Worm (Caenorhabditis elegans) whole organism, L4 larva: ENCODE measurements around the gene Y110A2AL.3.

Experiments
- ctbp-1 ChIP-seq: fragments of 200-800 bp; sonication (Bioruptor generic); IDR thresholded peaks from 2 replicates; pipeline ENCODE4 v1.3.6; 2022; ENCODE audit warnings: missing genetic modification reagents, missing genetic modification characterization, missing compliant biosample characterization
- dpl-1 ChIP-seq: fragments of 150-350 bp; optimal IDR thresholded peaks from 2 replicates; lab custom pipeline; 2014; ENCODE audit warnings: missing biosample characterization, missing genetic modification reagents, missing genetic modification characterization
- lin-13 ChIP-seq: fragments of 150-350 bp; optimal IDR thresholded peaks from 2 replicates; lab custom pipeline; 2014; ENCODE audit warnings: missing biosample characterization, missing genetic modification reagents, missing genetic modification characterization
- nhr-111 ChIP-seq: fragments of 200-800 bp; sonication (Bioruptor generic); optimal IDR thresholded peaks from 2 replicates; lab custom pipeline; 2018; ENCODE audit warnings: mild to moderate bottlenecking, missing genetic modification characterization, missing compliant biosample characterization

DNA sequence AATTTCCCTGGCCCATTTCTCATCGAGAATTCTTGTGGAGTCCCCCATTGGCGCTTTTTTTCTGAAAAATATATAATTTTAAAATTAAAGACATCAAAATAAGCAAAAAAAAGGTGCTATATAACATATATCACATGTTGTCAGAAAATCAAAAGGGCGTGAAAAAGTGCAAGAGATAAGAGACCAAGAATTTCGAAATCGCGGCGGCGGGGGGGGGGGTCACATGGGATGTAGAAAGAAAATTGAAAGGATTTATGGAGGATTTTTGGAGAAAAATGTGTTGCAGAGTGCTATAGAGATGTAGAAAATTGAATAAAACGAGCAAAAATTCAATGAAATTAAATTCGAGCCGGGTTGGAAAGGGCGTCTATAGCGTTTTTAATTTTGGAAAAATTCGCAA lies 35.7 kb upstream of the Y110A2AL.3 start, which contains the start of gene K12H6.6:
- TF ChIP-seq dpl-1 (no peak), lin-13 (GFP tag; lab: Kevin White, UChicago) (no peak), nhr-111 (GFP tag; lab: Kevin White, UChicago) (no peak), ctbp-1 (GFP tag; lab: Robert Waterston, UW) (no peak)
